Fruit fly (Drosophila melanogaster) whole organism, embryonic: ENCODE results near the gene Eig71Eg.

Experiments used
- Bgb ChIP-seq: fragments of 200-800 bp; sonication (Bioruptor generic); IDR thresholded peaks from 2 replicates; pipeline ENCODE4 v1.3.6; 2022; ENCODE audit warnings: missing biosample characterization, missing genetic modification characterization; ENCODE audit not compliant: partially characterized antibody
- CG34224 ChIP-seq: fragments of 200-800 bp; sonication (Bioruptor generic); IDR thresholded peaks from 3 replicates; pipeline ENCODE4 v1.3.6; 2022; ENCODE audit warnings: missing biosample characterization, missing genetic modification characterization; ENCODE audit not compliant: partially characterized antibody
- CG3838 ChIP-seq: fragments of 200-800 bp; sonication (Bioruptor generic); optimal IDR thresholded peaks from 3 replicates; lab custom pipeline; 2016; ENCODE audit warnings: missing biosample characterization, missing genetic modification characterization
- CG4820 ChIP-seq: fragments of 200-800 bp; sonication (Bioruptor generic); optimal IDR thresholded peaks from 3 replicates; lab custom pipeline; 2016; ENCODE audit warnings: missing biosample characterization, missing genetic modification characterization
- CG7271 ChIP-seq: fragments of 200-800 bp; sonication (Bioruptor generic); optimal IDR thresholded peaks from 2 replicates; lab custom pipeline; 2018; ENCODE audit warnings: missing biosample characterization, mild to moderate bottlenecking, missing genetic modification characterization, moderate library complexity
- CHES-1-like ChIP-seq: fragments of 200-800 bp; sonication (Bioruptor generic); optimal IDR thresholded peaks from 2 replicates; lab custom pipeline; 2016; ENCODE audit warnings: missing biosample characterization, missing genetic modification characterization
- Doc3 ChIP-seq: fragments of 200-800 bp; sonication (Bioruptor generic); IDR thresholded peaks from 3 replicates; pipeline ENCODE4 v1.3.6; 2022; ENCODE audit warnings: missing biosample characterization, missing genetic modification characterization; ENCODE audit not compliant: partially characterized antibody
- Nf-YB ChIP-seq: fragments of 200-800 bp; sonication (Bioruptor generic); optimal IDR thresholded peaks from 3 replicates; lab custom pipeline; 2019; ENCODE audit warnings: missing biosample characterization, mild to moderate bottlenecking, missing genetic modification characterization, moderate library complexity
- Tbp ChIP-seq: fragments of >200 bp; optimal IDR thresholded peaks from 2 replicates; lab custom pipeline; 2018; ENCODE audit warnings: missing biosample characterization, missing genetic modification characterization
- insv ChIP-seq, 2 experiments: fragments of 200-800 bp; sonication (Bioruptor generic); optimal IDR thresholded peaks; 3 replicates each; lab custom pipeline; 2016 to 2018; ENCODE audit warnings: missing biosample characterization in 2 of 2, missing genetic modification characterization in 2 of 2
- inv ChIP-seq: fragments of 200-800 bp; sonication (Bioruptor generic); IDR thresholded peaks from 2 replicates; pipeline ENCODE4 v1.3.6; 2022; ENCODE audit warnings: missing biosample characterization, missing genetic modification characterization; ENCODE audit not compliant: partially characterized antibody
- slbo ChIP-seq: fragments of 200-800 bp; sonication (Bioruptor generic); IDR thresholded peaks from 2 replicates; pipeline ENCODE4 v1.3.6; 2022; ENCODE audit warnings: missing biosample characterization, missing genetic modification characterization
- zf30C ChIP-seq: fragments of 200-800 bp; sonication (Bioruptor generic); optimal IDR thresholded peaks from 3 replicates; lab custom pipeline; 2018; ENCODE audit warnings: missing biosample characterization, mild to moderate bottlenecking, missing genetic modification characterization

DNA sequence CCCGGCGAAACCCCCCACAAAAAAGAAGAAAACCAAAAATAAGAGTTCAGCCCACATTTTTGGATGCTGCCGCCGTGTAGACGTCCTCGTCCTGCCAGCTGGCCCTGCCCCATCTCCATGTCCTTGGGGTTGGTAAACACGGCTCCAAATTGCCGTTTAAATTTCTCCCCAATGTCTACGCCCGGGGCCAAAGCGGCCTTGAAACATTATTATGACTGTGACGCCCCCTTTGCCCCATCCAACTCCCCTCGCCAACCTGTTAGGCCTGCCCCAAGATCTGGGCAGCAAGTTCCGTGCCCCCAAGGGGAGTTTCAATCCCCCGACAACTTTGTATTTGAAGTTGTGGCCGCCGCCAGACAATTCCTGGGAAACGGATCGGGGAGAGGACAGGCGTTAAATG lies 40.5 kb upstream of the Eig71Eg start:
- TF ChIP-seq slbo (GFP tag; lab: Robert Waterston, UW) (no peak), CG34224 (GFP tag; lab: Robert Waterston, UW) (no peak), insv (GFP tag; optimal IDR thresholded peaks at IDR 0.05; lab: Kevin White, UChicago) (no peak), Bgb (GFP tag; lab: Robert Waterston, UW) (no peak; the same call in 1 of the 2 replicates), CHES-1-like (GFP tag; lab: Kevin White, UChicago) (no peak), Nf-YB (GFP tag; lab: Kevin White, UChicago) (no peak), inv (GFP tag; lab: Robert Waterston, UW) (no peak), CG3838 (GFP tag; lab: Kevin White, UChicago) (no peak), CG4820 (no peak), Tbp (GFP tag; lab: Kevin White, UChicago) (no peak), Doc3 (GFP tag; lab: Robert Waterston, UW) (no peak), CG7271 (no peak), zf30C (no peak)
